Fruit fly (Drosophila melanogaster) whole organism, embryonic: ENCODE measurements around the gene Pvf2.
A peak's percentile ranks its signal among the peaks of the same experiment; 100 is the strongest.

Source experiments
- Blimp-1 ChIP-seq: fragments of 200-800 bp; sonication (Bioruptor generic); optimal IDR thresholded peaks from 3 replicates; lab custom pipeline; 2018; ENCODE audit warnings: missing biosample characterization, missing genetic modification characterization, mild to moderate bottlenecking, moderate library complexity, missing genetic modification reagents
- CG10209 ChIP-seq: fragments of 200-800 bp; sonication (Bioruptor generic); optimal IDR thresholded peaks from 3 replicates; lab custom pipeline; 2017; ENCODE audit warnings: missing biosample characterization, mild to moderate bottlenecking, missing genetic modification characterization, missing genetic modification reagents
- CG11456 ChIP-seq: fragments of 200-800 bp; sonication (Bioruptor generic); IDR thresholded peaks from 3 replicates; pipeline ENCODE4 v1.3.6; 2022; ENCODE audit warnings: missing biosample characterization, missing genetic modification characterization
- CG11504 ChIP-seq: fragments of 200-800 bp; sonication (Bioruptor generic); optimal IDR thresholded peaks from 3 replicates; lab custom pipeline; 2019; ENCODE audit warnings: missing biosample characterization, mild to moderate bottlenecking, missing genetic modification characterization, moderate library complexity
- CG12155 ChIP-seq: fragments of 200-800 bp; sonication (Bioruptor generic); optimal IDR thresholded peaks from 3 replicates; lab custom pipeline; 2016; ENCODE audit warnings: missing biosample characterization, missing genetic modification characterization
- CG16863 ChIP-seq: fragments of 200-800 bp; sonication (Bioruptor generic); optimal IDR thresholded peaks from 3 replicates; lab custom pipeline; 2016; ENCODE audit warnings: missing biosample characterization, missing genetic modification characterization
- CG17186 ChIP-seq: fragments of 200-800 bp; sonication (Bioruptor generic); optimal IDR thresholded peaks from 3 replicates; lab custom pipeline; 2017; ENCODE audit warnings: missing biosample characterization, missing genetic modification reagents, missing genetic modification characterization
- CG18599 ChIP-seq: fragments of 200-800 bp; sonication (Bioruptor generic); optimal IDR thresholded peaks from 3 replicates; lab custom pipeline; 2017; ENCODE audit warnings: missing biosample characterization, missing genetic modification characterization, mild to moderate bottlenecking, moderate library complexity, missing genetic modification reagents
- CG2199 ChIP-seq: fragments of 200-800 bp; sonication (Bioruptor generic); IDR thresholded peaks from 3 replicates; pipeline ENCODE4 v1.3.6; 2022; ENCODE audit warnings: missing biosample characterization, missing genetic modification characterization
- CG32772 ChIP-seq: fragments of 200-800 bp; sonication (Bioruptor generic); IDR thresholded peaks from 2 replicates; pipeline ENCODE4 v1.3.6; 2022; ENCODE audit warnings: missing biosample characterization, missing genetic modification characterization
- CG33213 ChIP-seq: fragments of 200-800 bp; sonication (Bioruptor generic); optimal IDR thresholded peaks from 3 replicates; lab custom pipeline; 2016; ENCODE audit warnings: missing biosample characterization, missing genetic modification characterization
- CG4282 ChIP-seq: fragments of 200-800 bp; sonication (Bioruptor generic); optimal IDR thresholded peaks from 2 replicates; lab custom pipeline; 2016; ENCODE audit warnings: missing biosample characterization, missing genetic modification characterization
- CG6254 ChIP-seq: fragments of 200-800 bp; sonication (Bioruptor generic); optimal IDR thresholded peaks from 3 replicates; lab custom pipeline; 2017; ENCODE audit warnings: mild to moderate bottlenecking, missing biosample characterization, missing genetic modification reagents, missing genetic modification characterization
- CG6683 ChIP-seq: fragments of 200-800 bp; sonication (Bioruptor generic); optimal IDR thresholded peaks from 2 replicates; lab custom pipeline; 2017; ENCODE audit warnings: missing biosample characterization, mild to moderate bottlenecking, missing genetic modification characterization, missing genetic modification reagents
- CG6813 ChIP-seq: fragments of 200-800 bp; sonication (Bioruptor generic); optimal IDR thresholded peaks from 2 replicates; lab custom pipeline; 2017; ENCODE audit warnings: missing biosample characterization, missing genetic modification characterization, mild to moderate bottlenecking, moderate library complexity, missing genetic modification reagents
- CG8924 ChIP-seq: fragments of 200-800 bp; optimal IDR thresholded peaks from 3 replicates; lab custom pipeline; 2019; ENCODE audit warnings: missing biosample characterization, mild to moderate bottlenecking, missing genetic modification characterization, moderate library complexity
- CG8944 ChIP-seq: fragments of 200-800 bp; sonication (Bioruptor generic); optimal IDR thresholded peaks from 3 replicates; lab custom pipeline; 2016; ENCODE audit warnings: missing biosample characterization, missing genetic modification characterization
- CG9215 ChIP-seq: fragments of 200-800 bp; sonication (Bioruptor generic); IDR thresholded peaks from 2 replicates; pipeline ENCODE4 v1.3.6; 2022; ENCODE audit warnings: missing biosample characterization, missing genetic modification characterization
- CG9876 ChIP-seq: fragments of 200-800 bp; sonication (Bioruptor generic); optimal IDR thresholded peaks from 2 replicates; lab custom pipeline; 2016; ENCODE audit warnings: missing biosample characterization, missing genetic modification characterization
- CG9932 ChIP-seq: fragments of 200-800 bp; sonication (Bioruptor generic); IDR thresholded peaks from 2 replicates; pipeline ENCODE4 v1.3.6; 2022; ENCODE audit warnings: missing biosample characterization, missing genetic modification characterization
- Doc3 ChIP-seq: fragments of 200-800 bp; sonication (Bioruptor generic); IDR thresholded peaks from 3 replicates; pipeline ENCODE4 v1.3.6; 2022; ENCODE audit warnings: missing biosample characterization, missing genetic modification characterization; ENCODE audit not compliant: partially characterized antibody
- Elba2 ChIP-seq: fragments of 200-800 bp; sonication (Bioruptor generic); optimal IDR thresholded peaks from 3 replicates; lab custom pipeline; 2016; ENCODE audit warnings: missing biosample characterization, missing genetic modification characterization
- H2.0 ChIP-seq: fragments of 200-800 bp; sonication (Bioruptor generic); IDR thresholded peaks from 2 replicates; pipeline ENCODE4 v1.3.6; 2022; ENCODE audit warnings: missing biosample characterization, missing genetic modification characterization
- Hr78 ChIP-seq, 2 experiments: fragments of 200-800 bp in 1 of 2; fragments of >200 bp in 1 of 2; sonication (Bioruptor generic) in 1 of 2; optimal IDR thresholded peaks; 2 replicates each; lab custom pipeline; 2017 to 2019; ENCODE audit warnings: missing biosample characterization in 2 of 2, missing genetic modification characterization in 2 of 2, mild to moderate bottlenecking in 1 of 2, moderate library complexity in 1 of 2
- Myb ChIP-seq: fragments of 200-800 bp; sonication (Bioruptor generic); optimal IDR thresholded peaks from 2 replicates; lab custom pipeline; 2016; ENCODE audit warnings: missing biosample characterization, missing genetic modification characterization
- NK7.1 ChIP-seq: fragments of 200-800 bp; sonication (Bioruptor generic); optimal IDR thresholded peaks from 3 replicates; lab custom pipeline; 2016; ENCODE audit warnings: missing biosample characterization, missing genetic modification characterization
- Sox102F ChIP-seq: fragments of 200-800 bp; sonication (Bioruptor generic); optimal IDR thresholded peaks from 2 replicates; lab custom pipeline; 2018; ENCODE audit warnings: missing biosample characterization, mild to moderate bottlenecking, missing genetic modification characterization, moderate library complexity
- abd-A ChIP-seq: fragments of 200-800 bp; sonication (Bioruptor generic); optimal IDR thresholded peaks from 3 replicates; lab custom pipeline; 2019; ENCODE audit warnings: missing biosample characterization, mild to moderate bottlenecking, missing genetic modification characterization, moderate library complexity
- ac ChIP-seq: fragments of 200-800 bp; sonication (Bioruptor generic); optimal IDR thresholded peaks from 3 replicates; lab custom pipeline; 2017; ENCODE audit warnings: missing biosample characterization, mild to moderate bottlenecking, missing genetic modification characterization
- caup ChIP-seq: fragments of 200-800 bp; sonication (Bioruptor generic); optimal IDR thresholded peaks from 3 replicates; lab custom pipeline; 2017; ENCODE audit warnings: missing biosample characterization, mild to moderate bottlenecking, missing genetic modification characterization, moderate library complexity; ENCODE audit not compliant: severe bottlenecking
- chm ChIP-seq: fragments of 200-800 bp; sonication (Bioruptor generic); IDR thresholded peaks from 2 replicates; pipeline ENCODE4 v1.3.6; 2022; ENCODE audit warnings: missing biosample characterization, missing genetic modification characterization
- chn ChIP-seq: fragments of 200-800 bp; sonication (Bioruptor generic); optimal IDR thresholded peaks from 2 replicates; lab custom pipeline; 2016; ENCODE audit warnings: missing biosample characterization, missing genetic modification characterization
- gcm ChIP-seq: fragments of 200-800 bp; sonication (Bioruptor generic); optimal IDR thresholded peaks from 2 replicates; lab custom pipeline; 2019; ENCODE audit warnings: missing biosample characterization, mild to moderate bottlenecking, missing genetic modification characterization, moderate library complexity
- grn ChIP-seq: fragments of 200-800 bp; sonication (Bioruptor generic); optimal IDR thresholded peaks from 3 replicates; lab custom pipeline; 2017; ENCODE audit warnings: missing biosample characterization, missing genetic modification characterization
- gro ChIP-seq: fragments of 200-800 bp; sonication (Bioruptor generic); optimal IDR thresholded peaks from 2 replicates; lab custom pipeline; 2016; ENCODE audit warnings: missing biosample characterization, missing genetic modification characterization
- gsb ChIP-seq: fragments of 200-800 bp; sonication (Bioruptor generic); IDR thresholded peaks from 2 replicates; pipeline ENCODE4 v1.3.6; 2022; ENCODE audit warnings: missing biosample characterization, missing genetic modification characterization
- gsb-n ChIP-seq: fragments of 200-800 bp; sonication (Bioruptor generic); optimal IDR thresholded peaks from 3 replicates; lab custom pipeline; 2018; ENCODE audit warnings: missing biosample characterization, mild to moderate bottlenecking, missing genetic modification characterization
- hbn ChIP-seq: fragments of 200-800 bp; sonication (Bioruptor generic); IDR thresholded peaks from 2 replicates; pipeline ENCODE4 v1.3.6; 2022; ENCODE audit warnings: missing biosample characterization, missing genetic modification characterization; ENCODE audit not compliant: partially characterized antibody
- kay ChIP-seq: fragments of 200-800 bp; sonication (Bioruptor generic); optimal IDR thresholded peaks from 2 replicates; lab custom pipeline; 2016; ENCODE audit warnings: missing biosample characterization, missing genetic modification characterization
- ken ChIP-seq: fragments of 200-800 bp; sonication (Bioruptor generic); IDR thresholded peaks from 3 replicates; pipeline ENCODE4 v1.3.6; 2022; ENCODE audit warnings: missing biosample characterization, missing genetic modification characterization
- onecut ChIP-seq: fragments of 200-800 bp; sonication (Bioruptor generic); IDR thresholded peaks from 2 replicates; pipeline ENCODE4 v1.3.6; 2022; ENCODE audit warnings: missing biosample characterization, missing genetic modification characterization
- row ChIP-seq: fragments of 200-800 bp; sonication (Bioruptor generic); IDR thresholded peaks from 3 replicates; pipeline ENCODE4 v1.3.6; 2022; ENCODE audit warnings: missing biosample characterization, missing genetic modification characterization
- sd ChIP-seq: fragments of 200-800 bp; sonication (Bioruptor generic); optimal IDR thresholded peaks from 3 replicates; lab custom pipeline; 2018; ENCODE audit warnings: missing biosample characterization, mild to moderate bottlenecking, missing genetic modification characterization, moderate library complexity
- stc ChIP-seq: fragments of 200-800 bp; sonication (Bioruptor generic); IDR thresholded peaks from 2 replicates; pipeline ENCODE4 v1.3.6; 2022; ENCODE audit warnings: missing biosample characterization, missing genetic modification characterization
- tin ChIP-seq: fragments of 200-800 bp; sonication (Bioruptor generic); optimal IDR thresholded peaks from 3 replicates; lab custom pipeline; 2016; ENCODE audit warnings: missing biosample characterization, missing genetic modification characterization
- tup ChIP-seq: fragments of 200-800 bp; sonication (Bioruptor generic); optimal IDR thresholded peaks from 2 replicates; lab custom pipeline; 2016; ENCODE audit warnings: missing biosample characterization, mild to moderate bottlenecking, missing genetic modification characterization, moderate library complexity
- twi ChIP-seq: fragments of 200-800 bp; optimal IDR thresholded peaks from 2 replicates; lab custom pipeline; 2019; ENCODE audit warnings: missing biosample characterization, mild to moderate bottlenecking, missing genetic modification characterization, moderate library complexity
- tx ChIP-seq: fragments of 200-800 bp; sonication (Bioruptor generic); optimal IDR thresholded peaks from 2 replicates; lab custom pipeline; 2016; ENCODE audit warnings: missing biosample characterization, missing genetic modification characterization
- wdn ChIP-seq: fragments of 200-800 bp; sonication (Bioruptor generic); IDR thresholded peaks from 2 replicates; pipeline ENCODE4 v1.3.6; 2022; ENCODE audit warnings: missing biosample characterization, missing genetic modification characterization

The Pvf2 gene

dm6 chr2L:7125209-7125752 is 40.8 kb upstream of the Pvf2 start:
- TF ChIP-seq CG11504 (tag; lab: Kevin White, UChicago) (peak; percentile 2), CG6254 (GFP tag; lab: Kevin White, UChicago) (no peak), tx (GFP tag; lab: Kevin White, UChicago) (no peak), grn (GFP tag; lab: Kevin White, UChicago) (peak; percentile 70), Blimp-1 (peak; percentile 77), gsb-n (peak; percentile 7), H2.0 (GFP tag; lab: Robert Waterston, UW) (no peak), CG18599 (GFP tag; lab: Kevin White, UChicago) (no peak), ac (GFP tag; lab: Kevin White, UChicago) (no peak), sd (tag; lab: Kevin White, UChicago) (peak; percentile 63), CG2199 (GFP tag; lab: Robert Waterston, UW) (0 out of 3 replicates have a peak, but pooled peaks have one; percentile 45), Doc3 (GFP tag; lab: Robert Waterston, UW) (no peak), gcm (GFP tag; lab: Kevin White, UChicago) (peak; percentile 93), tin (GFP tag; lab: Kevin White, UChicago) (no peak), twi (peak; percentile 51), CG4282 (GFP tag; lab: Kevin White, UChicago) (no peak)

DNA sequence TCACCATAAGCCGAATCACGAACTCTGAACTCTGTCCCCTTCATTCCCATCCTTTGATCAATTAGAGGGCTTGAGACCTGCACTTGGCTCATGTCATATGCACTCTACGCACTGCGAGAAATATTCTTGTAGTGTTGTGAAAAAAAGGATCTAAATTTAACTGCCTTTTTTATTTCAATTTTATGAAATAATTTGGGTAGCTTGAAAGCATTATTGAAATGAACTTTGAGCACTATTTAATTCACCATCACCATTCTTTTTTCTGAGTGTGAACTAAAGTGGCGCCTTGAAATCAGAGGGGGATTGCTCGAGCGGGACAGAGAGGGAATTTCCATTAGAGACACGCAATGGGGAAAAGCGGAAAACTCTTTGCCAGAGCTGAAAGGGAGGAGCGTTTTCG is 39.3 kb upstream of the Pvf2 start:
- TF ChIP-seq gsb (GFP tag; lab: Robert Waterston, UW) (no peak), CG33213 (peak; percentile 64), CG9932 (GFP tag; lab: Robert Waterston, UW) (no peak), CG8924 (peak; percentile 78), gro (GFP tag; lab: Kevin White, UChicago) (peak; percentile 18), kay (GFP tag; lab: Kevin White, UChicago) (peak; percentile 51), NK7.1 (GFP tag; lab: Kevin White, UChicago) (peak; percentile 68), CG9215 (peak; percentile 49), CG6683 (peak; percentile 31), stc (GFP tag; lab: Robert Waterston, UW) (peak; percentile 50; the same call in 1 of the 2 replicates), CG17186 (GFP tag; lab: Kevin White, UChicago) (peak; percentile 64), chm (peak; percentile 64; the same call in 1 of the 2 replicates), Hr78 (GFP tag; optimal IDR thresholded peaks at IDR 0.05; lab: Kevin White, UChicago) (peak in 1 of 2 experiments; percentile 86), abd-A (tag; lab: Kevin White, UChicago) (no peak), chn (GFP tag; lab: Kevin White, UChicago) (peak; percentile 82), caup (GFP tag; lab: Kevin White, UChicago) (peak; percentile 29), ken (GFP tag; lab: Robert Waterston, UW) (peak; percentile 81; the same call in 2 of the 3 replicates), Elba2 (GFP tag; lab: Kevin White, UChicago) (peak; percentile 9), CG32772 (GFP tag; lab: Robert Waterston, UW) (peak; percentile 84), row (peak; percentile 77), Sox102F (GFP tag; lab: Kevin White, UChicago) (peak; percentile 83), CG12155 (GFP tag; lab: Kevin White, UChicago) (peak; percentile 55), CG9876 (GFP tag; lab: Kevin White, UChicago) (peak; percentile 40), CG10209 (GFP tag; lab: Kevin White, UChicago) (peak; percentile 74), hbn (no peak), CG11456 (no peak), wdn (GFP tag; lab: Robert Waterston, UW) (no peak), CG6813 (GFP tag; lab: Kevin White, UChicago) (peak; percentile 57), CG16863 (GFP tag; lab: Kevin White, UChicago) (peak; percentile 86), tup (GFP tag; lab: Kevin White, UChicago) (peak; percentile 49), Myb (GFP tag; lab: Kevin White, UChicago) (peak; percentile 40), onecut (peak; percentile 62), CG8944 (peak; percentile 83)
